Fruit fly (Drosophila melanogaster) whole organism, embryonic: ENCODE results near the gene vih.

Experiments used
- Abd-B ChIP-seq: fragments of 200-800 bp; sonication (Bioruptor generic); optimal IDR thresholded peaks from 2 replicates; lab custom pipeline; 2018; ENCODE audit warnings: missing biosample characterization, mild to moderate bottlenecking, missing genetic modification characterization, moderate library complexity
- Blimp-1 ChIP-seq: fragments of 200-800 bp; sonication (Bioruptor generic); optimal IDR thresholded peaks from 3 replicates; lab custom pipeline; 2018; ENCODE audit warnings: missing biosample characterization, missing genetic modification characterization, mild to moderate bottlenecking, moderate library complexity, missing genetic modification reagents
- BtbVII ChIP-seq: fragments of 200-800 bp; sonication (Bioruptor generic); optimal IDR thresholded peaks from 3 replicates; lab custom pipeline; 2017; ENCODE audit warnings: missing biosample characterization, mild to moderate bottlenecking, missing genetic modification characterization
- Bteb2 ChIP-seq: fragments of 200-800 bp; sonication (Bioruptor generic); optimal IDR thresholded peaks from 2 replicates; lab custom pipeline; 2016; ENCODE audit warnings: missing biosample characterization, missing genetic modification characterization
- CG10209 ChIP-seq: fragments of 200-800 bp; sonication (Bioruptor generic); optimal IDR thresholded peaks from 3 replicates; lab custom pipeline; 2017; ENCODE audit warnings: missing biosample characterization, mild to moderate bottlenecking, missing genetic modification characterization, missing genetic modification reagents
- CG10431 ChIP-seq: fragments of 200-800 bp; sonication (Bioruptor generic); optimal IDR thresholded peaks from 3 replicates; lab custom pipeline; 2018; ENCODE audit warnings: missing biosample characterization, mild to moderate bottlenecking, missing genetic modification characterization
- CG10654 ChIP-seq: fragments of 200-800 bp; sonication (Bioruptor generic); optimal IDR thresholded peaks from 2 replicates; lab custom pipeline; 2016; ENCODE audit warnings: missing biosample characterization, missing genetic modification characterization
- CG11696 ChIP-seq: fragments of 200-800 bp; sonication (Bioruptor generic); IDR thresholded peaks from 2 replicates; pipeline ENCODE4 v1.3.6; 2022; ENCODE audit warnings: missing biosample characterization, missing genetic modification characterization
- CG12104 ChIP-seq: fragments of 200-800 bp; sonication (Bioruptor generic); optimal IDR thresholded peaks from 3 replicates; lab custom pipeline; 2016; ENCODE audit warnings: missing biosample characterization, missing genetic modification characterization
- CG1233 ChIP-seq: fragments of 200-800 bp; sonication (Bioruptor generic); optimal IDR thresholded peaks from 4 replicates; lab custom pipeline; 2018; ENCODE audit warnings: missing biosample characterization, mild to moderate bottlenecking, missing genetic modification characterization
- CG13424 ChIP-seq: fragments of 200-800 bp; sonication (Bioruptor generic); optimal IDR thresholded peaks from 2 replicates; lab custom pipeline; 2019; ENCODE audit warnings: missing biosample characterization, mild to moderate bottlenecking, missing genetic modification characterization, moderate library complexity
- CG14667 ChIP-seq: fragments of 200-800 bp; sonication (Bioruptor generic); IDR thresholded peaks from 2 replicates; pipeline ENCODE4 v1.3.6; 2022; ENCODE audit warnings: missing biosample characterization, missing genetic modification characterization
- CG14965 ChIP-seq: fragments of 200-800 bp; sonication (Bioruptor generic); optimal IDR thresholded peaks from 2 replicates; lab custom pipeline; 2016; ENCODE audit warnings: missing biosample characterization, missing genetic modification characterization, borderline replicate concordance
- CG15011 ChIP-seq: fragments of 200-800 bp; sonication (Bioruptor generic); optimal IDR thresholded peaks from 3 replicates; lab custom pipeline; 2018; ENCODE audit warnings: missing biosample characterization, mild to moderate bottlenecking, missing genetic modification characterization
- CG15696 ChIP-seq: fragments of 200-800 bp; sonication (Bioruptor generic); optimal IDR thresholded peaks from 2 replicates; lab custom pipeline; 2019; ENCODE audit warnings: missing biosample characterization, mild to moderate bottlenecking, missing genetic modification characterization, moderate library complexity
- CG18619 ChIP-seq: fragments of 200-800 bp; sonication (Bioruptor generic); optimal IDR thresholded peaks from 3 replicates; lab custom pipeline; 2017; ENCODE audit warnings: missing biosample characterization, mild to moderate bottlenecking, missing genetic modification characterization
- CG2199 ChIP-seq: fragments of 200-800 bp; sonication (Bioruptor generic); IDR thresholded peaks from 3 replicates; pipeline ENCODE4 v1.3.6; 2022; ENCODE audit warnings: missing biosample characterization, missing genetic modification characterization
- CG31224 ChIP-seq: fragments of 200-800 bp; sonication (Bioruptor generic); IDR thresholded peaks from 2 replicates; pipeline ENCODE4 v1.3.6; 2022; ENCODE audit warnings: missing biosample characterization, missing genetic modification characterization
- CG33213 ChIP-seq: fragments of 200-800 bp; sonication (Bioruptor generic); optimal IDR thresholded peaks from 3 replicates; lab custom pipeline; 2016; ENCODE audit warnings: missing biosample characterization, missing genetic modification characterization
- CG7745 ChIP-seq: fragments of 200-800 bp; sonication (Bioruptor generic); optimal IDR thresholded peaks from 2 replicates; lab custom pipeline; 2018; ENCODE audit warnings: missing biosample characterization, mild to moderate bottlenecking, missing genetic modification characterization, moderate library complexity
- CG7963 ChIP-seq: fragments of 200-800 bp; sonication (Bioruptor generic); IDR thresholded peaks from 3 replicates; pipeline ENCODE4 v1.3.6; 2022; ENCODE audit warnings: missing biosample characterization, missing genetic modification characterization; ENCODE audit not compliant: partially characterized antibody
- CG8290 ChIP-seq, 3 experiments: fragments of 200-800 bp; sonication (Bioruptor generic); optimal IDR thresholded peaks; 2 replicates each; lab custom pipeline; 2016 to 2019; ENCODE audit warnings: missing biosample characterization in 3 of 3, missing genetic modification characterization in 3 of 3, mild to moderate bottlenecking in 2 of 3, moderate library complexity in 1 of 3
- CG9609 ChIP-seq: fragments of 200-800 bp; sonication (Bioruptor generic); optimal IDR thresholded peaks from 3 replicates; lab custom pipeline; 2016; ENCODE audit warnings: missing biosample characterization, missing genetic modification characterization
- Chrac-16 ChIP-seq: fragments of 200-800 bp; sonication (Bioruptor generic); optimal IDR thresholded peaks from 3 replicates; lab custom pipeline; 2016; ENCODE audit warnings: missing biosample characterization, missing genetic modification characterization
- D19B ChIP-seq: fragments of 200-800 bp; sonication (Bioruptor generic); optimal IDR thresholded peaks from 2 replicates; lab custom pipeline; 2017; ENCODE audit warnings: missing biosample characterization, mild to moderate bottlenecking, missing genetic modification characterization
- Doc2 ChIP-seq: fragments of 200-800 bp; sonication (Bioruptor generic); IDR thresholded peaks from 2 replicates; pipeline ENCODE4 v1.3.6; 2022; ENCODE audit warnings: missing biosample characterization, missing genetic modification characterization
- Doc3 ChIP-seq: fragments of 200-800 bp; sonication (Bioruptor generic); IDR thresholded peaks from 3 replicates; pipeline ENCODE4 v1.3.6; 2022; ENCODE audit warnings: missing biosample characterization, missing genetic modification characterization; ENCODE audit not compliant: partially characterized antibody
- E2f2 ChIP-seq: fragments of 200-800 bp; sonication (Bioruptor generic); IDR thresholded peaks from 2 replicates; pipeline ENCODE4 v1.3.6; 2022; ENCODE audit warnings: missing biosample characterization, missing genetic modification characterization
- HHEX ChIP-seq: fragments of 200-800 bp; sonication (Bioruptor generic); optimal IDR thresholded peaks from 3 replicates; lab custom pipeline; 2017; ENCODE audit warnings: missing biosample characterization, mild to moderate bottlenecking, missing genetic modification characterization, missing genetic modification reagents
- Hsf ChIP-seq: fragments of 200-800 bp; sonication (Bioruptor generic); optimal IDR thresholded peaks from 3 replicates; lab custom pipeline; 2016; ENCODE audit warnings: missing biosample characterization, missing genetic modification characterization
- MESR4 ChIP-seq: fragments of 200-800 bp; sonication (Bioruptor generic); optimal IDR thresholded peaks from 2 replicates; lab custom pipeline; 2018; ENCODE audit warnings: missing biosample characterization, mild to moderate bottlenecking, missing genetic modification characterization, moderate library complexity
- Max ChIP-seq: fragments of 200-800 bp; sonication (Bioruptor generic); optimal IDR thresholded peaks from 2 replicates; lab custom pipeline; 2016; ENCODE audit warnings: missing biosample characterization, mild to moderate bottlenecking, missing genetic modification characterization
- Meics ChIP-seq: fragments of 200-800 bp; sonication (Bioruptor generic); optimal IDR thresholded peaks from 2 replicates; lab custom pipeline; 2017; ENCODE audit warnings: missing biosample characterization, mild to moderate bottlenecking, missing genetic modification characterization
- NC2β ChIP-seq: fragments of 200-800 bp; sonication (Bioruptor generic); optimal IDR thresholded peaks from 2 replicates; lab custom pipeline; 2016; ENCODE audit warnings: missing biosample characterization, missing genetic modification characterization
- Stat92E ChIP-seq, 3 experiments: fragments of >200 bp in 2 of 3; fragments of 200-800 bp in 1 of 3; sonication (Bioruptor generic) in 1 of 3; optimal IDR thresholded peaks; 2 replicates each; lab custom pipeline; 2017 to 2019; ENCODE audit warnings: missing biosample characterization in 3 of 3, missing genetic modification characterization in 3 of 3, mild to moderate bottlenecking in 1 of 3, moderate library complexity in 1 of 3
- ash1 ChIP-seq: fragments of 200-800 bp; sonication (Bioruptor generic); optimal IDR thresholded peaks from 2 replicates; lab custom pipeline; 2018; ENCODE audit warnings: missing biosample characterization, mild to moderate bottlenecking, missing genetic modification characterization
- bowl ChIP-seq: fragments of 200-800 bp; sonication (Bioruptor generic); IDR thresholded peaks from 2 replicates; pipeline ENCODE4 v1.3.6; 2022; ENCODE audit warnings: missing biosample characterization, missing genetic modification characterization
- br ChIP-seq: fragments of >200 bp; optimal IDR thresholded peaks from 2 replicates; lab custom pipeline; 2017
- dati ChIP-seq: fragments of 200-800 bp; sonication (Bioruptor generic); IDR thresholded peaks from 2 replicates; pipeline ENCODE4 v1.3.6; 2022; ENCODE audit warnings: missing biosample characterization, missing genetic modification characterization
- dpn ChIP-seq, 2 experiments: fragments of 200-800 bp; sonication (Bioruptor generic); optimal IDR thresholded peaks; 3 replicates each; lab custom pipeline; 2016; ENCODE audit warnings: missing biosample characterization in 2 of 2, missing genetic modification characterization in 2 of 2
- fu2 ChIP-seq: fragments of 200-800 bp; sonication (Bioruptor generic); optimal IDR thresholded peaks from 2 replicates; lab custom pipeline; 2016; ENCODE audit warnings: missing biosample characterization, missing genetic modification characterization
- gem ChIP-seq: fragments of 200-800 bp; sonication (Bioruptor generic); optimal IDR thresholded peaks from 2 replicates; lab custom pipeline; 2019; ENCODE audit warnings: missing biosample characterization, mild to moderate bottlenecking, missing genetic modification characterization, moderate library complexity
- lab ChIP-seq: fragments of 200-800 bp; sonication (Bioruptor generic); optimal IDR thresholded peaks from 3 replicates; lab custom pipeline; 2017; ENCODE audit warnings: missing biosample characterization, missing genetic modification characterization, mild to moderate bottlenecking, moderate library complexity, missing genetic modification reagents
- pan ChIP-seq, 4 experiments: fragments of >200 bp in 3 of 4; fragments of 200-800 bp in 1 of 4; sonication (Bioruptor generic) in 1 of 4; optimal IDR thresholded peaks in 3 of 4; IDR thresholded peaks in 1 of 4; 2 replicates each; pipeline versions ENCODE4 v1.3.6 to Lab custom; 2017 to 2022; ENCODE audit warnings: missing biosample characterization in 2 of 4, missing genetic modification characterization in 2 of 4, mixed read lengths in 1 of 4
- so ChIP-seq: fragments of 200-800 bp; sonication (Bioruptor generic); IDR thresholded peaks from 3 replicates; pipeline ENCODE4 v1.3.6; 2022; ENCODE audit warnings: missing biosample characterization, missing genetic modification characterization
- ssp ChIP-seq: fragments of 200-800 bp; sonication (Bioruptor generic); IDR thresholded peaks from 2 replicates; pipeline ENCODE4 v1.3.6; 2022; ENCODE audit warnings: missing biosample characterization, missing genetic modification characterization
- tio ChIP-seq: fragments of 200-800 bp; sonication (Bioruptor generic); optimal IDR thresholded peaks from 2 replicates; lab custom pipeline; 2017; ENCODE audit warnings: missing biosample characterization, missing genetic modification characterization, inconsistent platforms
- usp ChIP-seq: fragments of >200 bp; optimal IDR thresholded peaks from 2 replicates; lab custom pipeline; 2017; ENCODE audit warnings: missing biosample characterization, missing genetic modification characterization
- vvl ChIP-seq: fragments of 200-800 bp; sonication (Bioruptor generic); IDR thresholded peaks from 2 replicates; pipeline ENCODE4 v1.3.6; 2022; ENCODE audit warnings: missing biosample characterization, missing genetic modification characterization
- zf30C ChIP-seq: fragments of 200-800 bp; sonication (Bioruptor generic); optimal IDR thresholded peaks from 3 replicates; lab custom pipeline; 2018; ENCODE audit warnings: missing biosample characterization, mild to moderate bottlenecking, missing genetic modification characterization

Gene vih

dm6 chr3L:12468016-12468415 lies 36.1 kb upstream of the vih start, which contains the start of gene eyg (continued):
- TF ChIP-seq BtbVII (GFP tag; lab: Kevin White, UChicago) (peak; percentile 8), CG18619 (GFP tag; lab: Kevin White, UChicago) (peak; percentile 16), pan (optimal IDR thresholded peaks at IDR 0.05; lab: Kevin White, UChicago) (no peak), pan (GFP tag; optimal IDR thresholded peaks at IDR 0.05 in 1 of 2, IDR thresholded peaks at IDR 0.05 in 1 of 2) (peak in 1 of 2 experiments; percentile 39), CG7745 (peak; percentile 6), CG11696 (GFP tag; lab: Robert Waterston, UW) (no peak), ssp (GFP tag; lab: Robert Waterston, UW) (no peak), CG7963 (GFP tag; lab: Robert Waterston, UW) (no peak), ash1 (GFP tag; lab: Kevin White, UChicago) (no peak), gem (tag; lab: Kevin White, UChicago) (no peak), Chrac-16 (GFP tag; lab: Kevin White, UChicago) (no peak), br (no peak), CG8290 (GFP tag; optimal IDR thresholded peaks at IDR 0.05; lab: Kevin White, UChicago) (peak; percentile 63), CG8290 (tag; optimal IDR thresholded peaks at IDR 0.05; lab: Kevin White, UChicago) (no peak), NC2β (GFP tag; lab: Kevin White, UChicago) (peak; percentile 37), CG9609 (GFP tag; lab: Kevin White, UChicago) (no peak), CG10654 (peak; percentile 30), CG14667 (GFP tag; lab: Robert Waterston, UW) (no peak), CG12104 (GFP tag; lab: Kevin White, UChicago) (no peak), D19B (GFP tag; lab: Kevin White, UChicago) (no peak), MESR4 (GFP tag; lab: Kevin White, UChicago) (no peak), usp (GFP tag; lab: Kevin White, UChicago) (no peak), CG10431 (GFP tag; lab: Kevin White, UChicago) (no peak), lab (GFP tag; lab: Kevin White, UChicago) (no peak), bowl (GFP tag; lab: Robert Waterston, UW) (no peak; the same call in 1 of the 2 replicates), CG15011 (GFP tag; lab: Kevin White, UChicago) (peak; percentile 11), so (GFP tag; lab: Robert Waterston, UW) (peak; percentile 25; the same call in 1 of the 3 replicates), CG33213 (GFP tag; lab: Kevin White, UChicago) (peak; percentile 30), Max (no peak), Doc3 (GFP tag; lab: Robert Waterston, UW) (no peak), Stat92E (GFP tag; optimal IDR thresholded peaks at IDR 0.05; lab: Kevin White, UChicago) (peak in 1 of 3 experiments; percentile 76), tio (no peak), zf30C (GFP tag; lab: Kevin White, UChicago) (peak; percentile 40), Blimp-1 (GFP tag; lab: Kevin White, UChicago) (peak; percentile 26), Bteb2 (GFP tag; lab: Kevin White, UChicago) (peak; percentile 45), CG14965 (GFP tag; lab: Kevin White, UChicago) (no peak), HHEX (GFP tag; lab: Kevin White, UChicago) (peak; percentile 45), dati (GFP tag; lab: Robert Waterston, UW) (no peak), CG13424 (tag; lab: Kevin White, UChicago) (peak; percentile 31), Doc2 (GFP tag; lab: Robert Waterston, UW) (no peak), CG2199 (GFP tag; lab: Robert Waterston, UW) (0 out of 3 replicates have a peak, but pooled peaks have one; percentile 9), Abd-B (peak; percentile 37), fu2 (peak; percentile 8), Meics (GFP tag; lab: Kevin White, UChicago) (no peak), CG10209 (GFP tag; lab: Kevin White, UChicago) (peak; percentile 40), E2f2 (GFP tag; lab: Robert Waterston, UW) (peak; percentile 21; the same call in 1 of the 2 replicates), dpn (GFP tag; optimal IDR thresholded peaks at IDR 0.05; lab: Kevin White, UChicago) (peak; percentile 0 to 9), CG1233 (GFP tag; lab: Kevin White, UChicago) (no peak), vvl (GFP tag; lab: Robert Waterston, UW) (peak; percentile 79), CG15696 (tag; lab: Kevin White, UChicago) (peak; percentile 46), Hsf (GFP tag; lab: Kevin White, UChicago) (peak; percentile 32), CG31224 (GFP tag; lab: Robert Waterston, UW) (no peak)
